Worm (Caenorhabditis elegans) whole organism, L2 larva: ENCODE measurements around the gene srh-74.

Experiments
- R02D3.7 ChIP-seq: fragments of 150-350 bp; optimal IDR thresholded peaks from 2 replicates; lab custom pipeline; 2014; ENCODE audit warnings: missing biosample characterization, missing genetic modification characterization
- ama-1 ChIP-seq: fragments of 150-350 bp; optimal IDR thresholded peaks from 2 replicates; lab custom pipeline; 2018; ENCODE audit warnings: inconsistent platforms
- blmp-1 ChIP-seq: sonication (generic microtip); optimal IDR thresholded peaks from 2 replicates; lab custom pipeline; 2017; ENCODE audit warnings: missing genetic modification characterization, mild to moderate bottlenecking, missing compliant biosample characterization, antibody characterized with exemption, moderate library complexity; ENCODE audit not compliant: insufficient read depth
- lin-39 ChIP-seq: fragments of 150-350 bp; optimal IDR thresholded peaks from 2 replicates; lab custom pipeline; 2014; ENCODE audit warnings: missing biosample characterization, missing genetic modification reagents, missing genetic modification characterization
- nhr-12 ChIP-seq: fragments of 150-350 bp; optimal IDR thresholded peaks from 2 replicates; lab custom pipeline; 2014; ENCODE audit warnings: missing biosample characterization, missing genetic modification characterization
- nhr-77 ChIP-seq: fragments of 150-350 bp; optimal IDR thresholded peaks from 2 replicates; lab custom pipeline; 2014; ENCODE audit warnings: missing biosample characterization, missing genetic modification characterization
- unc-55 ChIP-seq: fragments of 150-350 bp; sonication (generic microtip); optimal IDR thresholded peaks from 3 replicates; lab custom pipeline; 2014; ENCODE audit warnings: missing biosample characterization, missing genetic modification reagents, missing genetic modification characterization
- unc-62 ChIP-seq: fragments of 150-350 bp; optimal IDR thresholded peaks from 2 replicates; lab custom pipeline; 2014; ENCODE audit warnings: missing biosample characterization, missing genetic modification reagents, missing genetic modification characterization
- zag-1 ChIP-seq: fragments of 150-350 bp; optimal IDR thresholded peaks from 2 replicates; lab custom pipeline; 2014; ENCODE audit warnings: missing biosample characterization, missing genetic modification characterization

DNA sequence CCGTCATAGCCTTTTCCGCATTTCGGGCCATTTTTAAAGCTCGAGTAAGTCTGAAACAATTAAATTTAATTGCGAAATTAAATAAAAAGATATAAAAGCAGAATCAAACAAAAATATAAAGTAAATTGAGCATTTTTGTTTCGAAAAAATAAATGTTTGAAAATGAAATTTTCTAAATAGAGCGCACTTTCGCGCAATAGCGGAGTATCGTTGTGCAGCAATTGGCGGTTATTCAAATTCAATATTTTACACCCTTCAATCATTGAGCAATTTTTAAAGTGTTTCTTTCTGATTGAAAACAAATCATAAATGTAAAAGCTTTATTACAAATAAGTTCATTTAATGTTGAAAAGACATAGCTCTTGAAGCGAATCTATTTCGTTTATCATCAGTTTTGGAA is 47.9 kb downstream of the srh-74 start, which contains the start of gene isy-1:
- TF ChIP-seq lin-39 (tag; lab: Kevin White, UChicago) (no peak), ama-1 (lab: Kevin White, UChicago) (no peak), zag-1 (tag; lab: Kevin White, UChicago) (no peak), unc-62 (GFP tag; lab: Kevin White, UChicago) (no peak), nhr-77 (no peak), unc-55 (GFP tag; lab: Kevin White, UChicago) (peak; percentile 91), blmp-1 (peak; percentile 48), nhr-12 (tag; lab: Kevin White, UChicago) (no peak), R02D3.7 (tag; lab: Kevin White, UChicago) (no peak)
